Fruit fly (Drosophila melanogaster): ENCODE data around the gene CG10486.

- TF ChIP-seq ttk (optimal IDR thresholded peaks at IDR 0.05): no peak
- TF ChIP-seq h (optimal IDR thresholded peaks at IDR 0.05): no peak
- TF ChIP-seq psq (optimal IDR thresholded peaks at IDR 0.05): no peak
Measured at dm6 chr3L:5954942-5955341, 48.4 kb upstream of the CG10486 start.
